Fruit fly (Drosophila melanogaster) whole organism, embryonic: Measurements from ENCODE around the gene att-ORFB.
A peak's percentile ranks its signal among the peaks of the same experiment; 100 is the strongest.

Source experiments
- Adf1 ChIP-seq: fragments of 200-800 bp; sonication (Bioruptor generic); IDR thresholded peaks from 2 replicates; pipeline ENCODE4 v1.3.6; 2022; ENCODE audit warnings: missing biosample characterization, missing genetic modification characterization
- Atf6 ChIP-seq: fragments of 200-800 bp; sonication (Bioruptor generic); IDR thresholded peaks from 2 replicates; pipeline ENCODE4 v1.3.6; 2022; ENCODE audit warnings: missing biosample characterization, missing genetic modification characterization
- Blimp-1 ChIP-seq: fragments of 200-800 bp; sonication (Bioruptor generic); optimal IDR thresholded peaks from 3 replicates; lab custom pipeline; 2018; ENCODE audit warnings: missing biosample characterization, missing genetic modification characterization, mild to moderate bottlenecking, moderate library complexity, missing genetic modification reagents
- Bteb2 ChIP-seq: fragments of 200-800 bp; sonication (Bioruptor generic); optimal IDR thresholded peaks from 2 replicates; lab custom pipeline; 2016; ENCODE audit warnings: missing biosample characterization, missing genetic modification characterization
- CG10431 ChIP-seq: fragments of 200-800 bp; sonication (Bioruptor generic); optimal IDR thresholded peaks from 3 replicates; lab custom pipeline; 2018; ENCODE audit warnings: missing biosample characterization, mild to moderate bottlenecking, missing genetic modification characterization
- CG11093 ChIP-seq: fragments of 200-800 bp; sonication (Bioruptor generic); IDR thresholded peaks from 3 replicates; pipeline ENCODE4 v1.3.6; 2022; ENCODE audit warnings: missing biosample characterization, missing genetic modification characterization
- CG12104 ChIP-seq: fragments of 200-800 bp; sonication (Bioruptor generic); optimal IDR thresholded peaks from 3 replicates; lab custom pipeline; 2016; ENCODE audit warnings: missing biosample characterization, missing genetic modification characterization
- CG13287 ChIP-seq: fragments of 200-800 bp; sonication (Bioruptor generic); IDR thresholded peaks from 2 replicates; pipeline ENCODE4 v1.3.6; 2022; ENCODE audit warnings: missing biosample characterization, missing genetic modification characterization; ENCODE audit not compliant: partially characterized antibody
- CG14710 ChIP-seq: fragments of 200-800 bp; sonication (Bioruptor generic); optimal IDR thresholded peaks from 3 replicates; lab custom pipeline; 2019; ENCODE audit warnings: missing biosample characterization, mild to moderate bottlenecking, missing genetic modification characterization, moderate library complexity
- CG14965 ChIP-seq: fragments of 200-800 bp; sonication (Bioruptor generic); optimal IDR thresholded peaks from 2 replicates; lab custom pipeline; 2016; ENCODE audit warnings: missing biosample characterization, missing genetic modification characterization, borderline replicate concordance
- CG1832 ChIP-seq: fragments of 200-800 bp; sonication (Bioruptor generic); optimal IDR thresholded peaks from 2 replicates; lab custom pipeline; 2017; ENCODE audit warnings: missing biosample characterization, mild to moderate bottlenecking, missing genetic modification characterization, inconsistent platforms
- CG18764 ChIP-seq: fragments of 200-800 bp; sonication (Bioruptor generic); optimal IDR thresholded peaks from 3 replicates; lab custom pipeline; 2016; ENCODE audit warnings: missing biosample characterization, missing genetic modification characterization
- CG2129 ChIP-seq: fragments of 200-800 bp; sonication (Bioruptor generic); IDR thresholded peaks from 2 replicates; pipeline ENCODE4 v1.3.6; 2022; ENCODE audit warnings: missing biosample characterization, missing genetic modification characterization; ENCODE audit not compliant: partially characterized antibody
- CG2202 ChIP-seq: fragments of 200-800 bp; sonication (Bioruptor generic); optimal IDR thresholded peaks from 2 replicates; lab custom pipeline; 2018; ENCODE audit warnings: missing biosample characterization, mild to moderate bottlenecking, missing genetic modification characterization
- CG2678 ChIP-seq: fragments of 200-800 bp; sonication (Bioruptor generic); optimal IDR thresholded peaks from 3 replicates; lab custom pipeline; 2019; ENCODE audit warnings: missing biosample characterization, mild to moderate bottlenecking, missing genetic modification characterization, moderate library complexity
- CG31365 ChIP-seq: fragments of 200-800 bp; sonication (Bioruptor generic); optimal IDR thresholded peaks from 2 replicates; lab custom pipeline; 2018; ENCODE audit warnings: missing biosample characterization, mild to moderate bottlenecking, missing genetic modification characterization
- CG3163 ChIP-seq: fragments of 200-800 bp; sonication (Bioruptor generic); optimal IDR thresholded peaks from 3 replicates; lab custom pipeline; 2016; ENCODE audit warnings: missing biosample characterization, missing genetic modification characterization
- CG34224 ChIP-seq: fragments of 200-800 bp; sonication (Bioruptor generic); IDR thresholded peaks from 3 replicates; pipeline ENCODE4 v1.3.6; 2022; ENCODE audit warnings: missing biosample characterization, missing genetic modification characterization; ENCODE audit not compliant: partially characterized antibody
- CG43689 ChIP-seq: fragments of 200-800 bp; sonication (Bioruptor generic); IDR thresholded peaks from 2 replicates; pipeline ENCODE4 v1.3.6; 2022; ENCODE audit warnings: missing biosample characterization, missing genetic modification characterization
- CG6272 ChIP-seq: fragments of 200-800 bp; sonication (Bioruptor generic); IDR thresholded peaks from 2 replicates; pipeline ENCODE4 v1.3.6; 2022; ENCODE audit warnings: missing biosample characterization, missing genetic modification characterization
- CG7357 ChIP-seq: fragments of 200-800 bp; sonication (Bioruptor generic); IDR thresholded peaks from 3 replicates; pipeline ENCODE4 v1.3.6; 2022; ENCODE audit warnings: missing biosample characterization, missing genetic modification characterization
- CG8089 ChIP-seq: fragments of 200-800 bp; sonication (Bioruptor generic); optimal IDR thresholded peaks from 3 replicates; lab custom pipeline; 2016; ENCODE audit warnings: missing biosample characterization, missing genetic modification characterization
- Dip2 ChIP-seq: fragments of 200-800 bp; sonication (Bioruptor generic); IDR thresholded peaks from 2 replicates; pipeline ENCODE4 v1.3.6; 2022; ENCODE audit warnings: missing biosample characterization, missing genetic modification characterization
- E2f2 ChIP-seq: fragments of 200-800 bp; sonication (Bioruptor generic); IDR thresholded peaks from 2 replicates; pipeline ENCODE4 v1.3.6; 2022; ENCODE audit warnings: missing biosample characterization, missing genetic modification characterization
- HLH3B ChIP-seq: fragments of 200-800 bp; sonication (Bioruptor generic); IDR thresholded peaks from 2 replicates; pipeline ENCODE4 v1.3.6; 2022; ENCODE audit warnings: missing biosample characterization, missing genetic modification characterization
- HmgD ChIP-seq: fragments of 200-800 bp; sonication (Bioruptor generic); optimal IDR thresholded peaks from 3 replicates; lab custom pipeline; 2016; ENCODE audit warnings: missing biosample characterization, missing genetic modification characterization
- Kr ChIP-seq: fragments of 200-800 bp; sonication (Bioruptor generic); optimal IDR thresholded peaks from 2 replicates; lab custom pipeline; 2017; ENCODE audit warnings: missing biosample characterization, mild to moderate bottlenecking, missing genetic modification characterization
- Lim3 ChIP-seq: fragments of 200-800 bp; sonication (Bioruptor generic); IDR thresholded peaks from 2 replicates; pipeline ENCODE4 v1.3.6; 2022; ENCODE audit warnings: missing biosample characterization, missing genetic modification characterization
- MESR4 ChIP-seq: fragments of 200-800 bp; sonication (Bioruptor generic); optimal IDR thresholded peaks from 2 replicates; lab custom pipeline; 2018; ENCODE audit warnings: missing biosample characterization, mild to moderate bottlenecking, missing genetic modification characterization, moderate library complexity
- NC2α ChIP-seq: fragments of 200-800 bp; sonication (Bioruptor generic); optimal IDR thresholded peaks from 2 replicates; lab custom pipeline; 2016; ENCODE audit warnings: missing biosample characterization, missing genetic modification characterization
- Neu2 ChIP-seq: fragments of 200-800 bp; sonication (Bioruptor generic); optimal IDR thresholded peaks from 3 replicates; lab custom pipeline; 2016; ENCODE audit warnings: missing biosample characterization, missing genetic modification characterization, borderline replicate concordance
- Spps ChIP-seq: fragments of 200-800 bp; sonication (Bioruptor generic); optimal IDR thresholded peaks from 2 replicates; lab custom pipeline; 2018; ENCODE audit warnings: missing biosample characterization, mild to moderate bottlenecking, missing genetic modification characterization
- Sry-β ChIP-seq: fragments of 200-800 bp; sonication (Bioruptor generic); optimal IDR thresholded peaks from 2 replicates; lab custom pipeline; 2018; ENCODE audit warnings: missing biosample characterization, mild to moderate bottlenecking, missing genetic modification characterization, moderate library complexity
- Taf1 ChIP-seq: fragments of 200-800 bp; sonication (Bioruptor generic); IDR thresholded peaks from 2 replicates; pipeline ENCODE4 v1.3.6; 2022; ENCODE audit warnings: missing biosample characterization, missing genetic modification characterization
- amos ChIP-seq: fragments of 200-800 bp; sonication (Bioruptor generic); IDR thresholded peaks from 2 replicates; pipeline ENCODE4 v1.3.6; 2022; ENCODE audit warnings: missing biosample characterization, missing genetic modification characterization; ENCODE audit not compliant: partially characterized antibody
- cad ChIP-seq: fragments of >200 bp; optimal IDR thresholded peaks from 2 replicates; lab custom pipeline; 2017; ENCODE audit warnings: missing biosample characterization, missing genetic modification characterization
- chinmo ChIP-seq: fragments of 200-800 bp; sonication (Bioruptor generic); IDR thresholded peaks from 4 replicates; pipeline ENCODE4 v1.3.6; 2022; ENCODE audit warnings: missing biosample characterization, missing genetic modification characterization; ENCODE audit not compliant: partially characterized antibody
- emc ChIP-seq: fragments of 200-800 bp; sonication (Bioruptor generic); optimal IDR thresholded peaks from 2 replicates; lab custom pipeline; 2016; ENCODE audit warnings: missing biosample characterization, missing genetic modification characterization
- ewg ChIP-seq: fragments of 200-800 bp; sonication (Bioruptor generic); optimal IDR thresholded peaks from 3 replicates; lab custom pipeline; 2017; ENCODE audit warnings: mild to moderate bottlenecking, missing biosample characterization, missing genetic modification reagents, missing genetic modification characterization
- fu2 ChIP-seq: fragments of 200-800 bp; sonication (Bioruptor generic); optimal IDR thresholded peaks from 2 replicates; lab custom pipeline; 2016; ENCODE audit warnings: missing biosample characterization, missing genetic modification characterization
- gro ChIP-seq: fragments of 200-800 bp; sonication (Bioruptor generic); optimal IDR thresholded peaks from 2 replicates; lab custom pipeline; 2016; ENCODE audit warnings: missing biosample characterization, missing genetic modification characterization
- her ChIP-seq: fragments of 200-800 bp; sonication (Bioruptor generic); optimal IDR thresholded peaks from 2 replicates; lab custom pipeline; 2016; ENCODE audit warnings: missing biosample characterization, missing genetic modification characterization
- hth ChIP-seq: fragments of >200 bp; optimal IDR thresholded peaks from 2 replicates; lab custom pipeline; 2017; ENCODE audit warnings: inconsistent platforms
- jumu ChIP-seq: fragments of 200-800 bp; sonication (Bioruptor generic); optimal IDR thresholded peaks from 3 replicates; lab custom pipeline; 2016; ENCODE audit warnings: missing biosample characterization, missing genetic modification characterization
- lbe ChIP-seq: fragments of 200-800 bp; sonication (Bioruptor generic); optimal IDR thresholded peaks from 2 replicates; lab custom pipeline; 2016; ENCODE audit warnings: missing biosample characterization, mild to moderate bottlenecking, missing genetic modification characterization
- salm ChIP-seq: fragments of 200-800 bp; sonication (Bioruptor generic); optimal IDR thresholded peaks from 2 replicates; lab custom pipeline; 2018; ENCODE audit warnings: missing biosample characterization, mild to moderate bottlenecking, missing genetic modification characterization
- stc ChIP-seq: fragments of 200-800 bp; sonication (Bioruptor generic); IDR thresholded peaks from 2 replicates; pipeline ENCODE4 v1.3.6; 2022; ENCODE audit warnings: missing biosample characterization, missing genetic modification characterization
- tna ChIP-seq: fragments of 200-800 bp; sonication (Bioruptor generic); IDR thresholded peaks from 2 replicates; pipeline ENCODE4 v1.3.6; 2022; ENCODE audit warnings: missing biosample characterization, missing genetic modification characterization; ENCODE audit not compliant: partially characterized antibody
- ttk ChIP-seq: fragments of 200-800 bp; sonication (Bioruptor generic); IDR thresholded peaks from 2 replicates; pipeline ENCODE4 v2.1.2; 2022; ENCODE audit warnings: missing biosample characterization, missing genetic modification characterization

Gene att-ORFB

dm6 chr3R:20587630-20588479 is 33.7 kb upstream of the att-ORFB start, which contains the start of gene Septin2 (continued):
- TF ChIP-seq tna (GFP tag; lab: Robert Waterston, UW) (no peak), CG43689 (GFP tag; lab: Robert Waterston, UW) (no peak), CG31365 (tag; lab: Kevin White, UChicago) (peak; percentile 24), ttk (GFP tag; lab: Robert Waterston, UW) (peak; percentile 67; the same call in 1 of the 2 replicates), cad (GFP tag; lab: Kevin White, UChicago) (no peak), NC2α (peak; percentile 46), CG34224 (GFP tag; lab: Robert Waterston, UW) (no peak), Blimp-1 (peak; percentile 79), stc (GFP tag; lab: Robert Waterston, UW) (peak; percentile 71), CG7357 (0 out of 3 replicates have a peak, but pooled peaks have one; percentile 49), CG12104 (GFP tag; lab: Kevin White, UChicago) (peak; percentile 83), Sry-β (GFP tag; lab: Kevin White, UChicago) (peak; percentile 36), her (no peak), CG8089 (GFP tag; lab: Kevin White, UChicago) (peak; percentile 51), salm (peak; percentile 59), CG2129 (no peak), E2f2 (GFP tag; lab: Robert Waterston, UW) (peak; percentile 37; the same call in 1 of the 2 replicates), ewg (GFP tag; lab: Kevin White, UChicago) (peak; percentile 70), hth (lab: Kevin White, UChicago) (no peak), HmgD (GFP tag; lab: Kevin White, UChicago) (no peak), CG14965 (GFP tag; lab: Kevin White, UChicago) (no peak), amos (GFP tag; lab: Robert Waterston, UW) (no peak; the same call in 1 of the 2 replicates), CG11093 (peak; percentile 31; the same call in 1 of the 3 replicates), CG10431 (GFP tag; lab: Kevin White, UChicago) (peak; percentile 74), chinmo (GFP tag; lab: Robert Waterston, UW) (0 out of 4 replicates have a peak, but pooled peaks have one; percentile 28), Bteb2 (peak; percentile 6), CG13287 (GFP tag; lab: Robert Waterston, UW) (peak; percentile 36; the same call in 1 of the 2 replicates), jumu (peak; percentile 30), lbe (GFP tag; lab: Kevin White, UChicago) (peak; percentile 85), MESR4 (GFP tag; lab: Kevin White, UChicago) (peak; percentile 97), Taf1 (GFP tag; lab: Robert Waterston, UW) (no peak), Atf6 (GFP tag; lab: Robert Waterston, UW) (peak; percentile 47; the same call in 1 of the 2 replicates), CG6272 (GFP tag; lab: Robert Waterston, UW) (peak; percentile 51; the same call in 1 of the 2 replicates), Kr (GFP tag; lab: Kevin White, UChicago) (no peak), HLH3B (peak; percentile 70), CG14710 (tag; lab: Kevin White, UChicago) (peak; percentile 85), Spps (tag; lab: Kevin White, UChicago) (peak; percentile 75), fu2 (peak; percentile 6), Adf1 (no peak), CG3163 (no peak), CG2202 (peak; percentile 62), Dip2 (GFP tag; lab: Robert Waterston, UW) (no peak), CG2678 (tag; lab: Kevin White, UChicago) (peak; percentile 89), CG18764 (GFP tag; lab: Kevin White, UChicago) (peak; percentile 74), Lim3 (GFP tag; lab: Robert Waterston, UW) (no peak), emc (GFP tag; lab: Kevin White, UChicago) (no peak), Neu2 (GFP tag; lab: Kevin White, UChicago) (no peak), CG1832 (GFP tag; lab: Kevin White, UChicago) (no peak), gro (no peak)
